Worm (Caenorhabditis elegans) whole organism, L1 larva: ENCODE results near the gene fbxa-182.

Source experiments
- F16B12.6 ChIP-seq: fragments of 150-350 bp; optimal IDR thresholded peaks from 2 replicates; lab custom pipeline; 2014; ENCODE audit warnings: missing biosample characterization, missing genetic modification characterization
- aly-2 ChIP-seq: fragments of 150-350 bp; optimal IDR thresholded peaks from 2 replicates; lab custom pipeline; 2014; ENCODE audit warnings: missing biosample characterization, missing genetic modification characterization
- ceh-82 ChIP-seq, 3 experiments: fragments of 150-350 bp in 1 of 3; sonication (generic microtip) in 2 of 3; optimal IDR thresholded peaks; 2 replicates each; lab custom pipeline; 2014 to 2017; ENCODE audit warnings: missing biosample characterization in 3 of 3, missing genetic modification characterization in 3 of 3
- ceh-90 ChIP-seq: sonication (generic microtip); optimal IDR thresholded peaks from 2 replicates; lab custom pipeline; 2016; ENCODE audit warnings: missing genetic modification characterization, missing compliant biosample characterization
- efl-1 ChIP-seq, 4 experiments: fragments of 150-350 bp; optimal IDR thresholded peaks in 3 of 4; peaks in 1 of 4; 1 replicate in 1 of 4; 2 replicates in 3 of 4; lab custom pipeline; 2014; ENCODE audit warnings: missing biosample characterization in 2 of 4, missing genetic modification characterization in 2 of 4, missing genetic modification reagents in 2 of 4
- egl-13 ChIP-seq: sonication (generic microtip); optimal IDR thresholded peaks from 2 replicates; lab custom pipeline; 2016; ENCODE audit warnings: missing genotype, missing genetic modification reagents, missing genetic modification characterization, missing compliant biosample characterization
- elt-3 ChIP-seq, 6 experiments: fragments of 150-350 bp in 1 of 6; sonication (generic microtip); optimal IDR thresholded peaks; 2 replicates each; lab custom pipeline; 2017 to 2018; ENCODE audit warnings: missing biosample characterization in 6 of 6, missing genetic modification characterization in 6 of 6, inconsistent platforms in 1 of 6
- fkh-10 ChIP-seq: sonication (generic microtip); optimal IDR thresholded peaks from 2 replicates; lab custom pipeline; 2017; ENCODE audit warnings: missing biosample characterization, missing genetic modification reagents, missing genetic modification characterization
- fkh-4 ChIP-seq: sonication (generic microtip); optimal IDR thresholded peaks from 2 replicates; lab custom pipeline; 2016; ENCODE audit warnings: missing compliant biosample characterization, missing genetic modification characterization, borderline replicate concordance
- hlh-17 ChIP-seq: fragments of 200-800 bp; sonication (Bioruptor generic); optimal IDR thresholded peaks from 2 replicates; lab custom pipeline; 2018; ENCODE audit warnings: missing genetic modification characterization, mild to moderate bottlenecking, missing compliant biosample characterization, moderate library complexity, borderline replicate concordance
- hpl-2 ChIP-seq: fragments of 150-350 bp; optimal IDR thresholded peaks from 2 replicates; lab custom pipeline; 2014; ENCODE audit warnings: missing biosample characterization, missing genetic modification reagents, missing genetic modification characterization
- irx-1 ChIP-seq: sonication (generic microtip); optimal IDR thresholded peaks from 2 replicates; lab custom pipeline; 2016; ENCODE audit warnings: missing genetic modification characterization, missing compliant biosample characterization
- isw-1 ChIP-seq: fragments of 200-800 bp; sonication (Bioruptor generic); IDR thresholded peaks from 2 replicates; pipeline ENCODE4 v1.3.6; 2022; ENCODE audit warnings: missing genetic modification characterization, missing compliant biosample characterization
- lin-13 ChIP-seq: fragments of 150-350 bp; optimal IDR thresholded peaks from 2 replicates; lab custom pipeline; 2014; ENCODE audit warnings: missing biosample characterization, missing genetic modification reagents, missing genetic modification characterization
- lin-14 ChIP-seq: fragments of 200-800 bp; sonication (Bioruptor generic); optimal IDR thresholded peaks from 2 replicates; lab custom pipeline; 2018; ENCODE audit warnings: mild to moderate bottlenecking, missing genetic modification characterization, moderate library complexity, missing compliant biosample characterization
- lin-15B ChIP-seq: fragments of 150-350 bp; sonication (generic microtip); optimal IDR thresholded peaks from 3 replicates; lab custom pipeline; 2014; ENCODE audit warnings: missing biosample characterization, missing genetic modification characterization
- lin-35 ChIP-seq, 2 experiments: fragments of 150-350 bp; optimal IDR thresholded peaks; 2 replicates each; lab custom pipeline; 2014; ENCODE audit warnings: missing biosample characterization in 2 of 2, missing genetic modification characterization in 2 of 2, missing genetic modification reagents in 2 of 2
- lir-3 ChIP-seq: sonication (generic microtip); optimal IDR thresholded peaks from 2 replicates; lab custom pipeline; 2016; ENCODE audit warnings: mild to moderate bottlenecking, missing genetic modification characterization, moderate library complexity, missing compliant biosample characterization; ENCODE audit not compliant: poor library complexity
- mab-9 ChIP-seq: fragments of 200-800 bp; sonication (Bioruptor generic); IDR thresholded peaks from 2 replicates; pipeline ENCODE4 v1.3.6; 2022; ENCODE audit warnings: missing genetic modification reagents, missing genetic modification characterization, missing compliant biosample characterization
- mep-1 ChIP-seq: fragments of 150-350 bp; optimal IDR thresholded peaks from 2 replicates; lab custom pipeline; 2014; ENCODE audit warnings: missing biosample characterization, missing genetic modification characterization
- nhr-19 ChIP-seq: fragments of 200-800 bp; sonication (Bioruptor generic); conservative IDR thresholded peaks from 2 replicates; pipeline ENCODE4 v1.3.6; 2022; ENCODE audit warnings: missing genetic modification characterization, missing compliant biosample characterization
- nhr-20 ChIP-seq: sonication (generic microtip); optimal IDR thresholded peaks from 2 replicates; lab custom pipeline; 2016; ENCODE audit warnings: mild to moderate bottlenecking, missing genetic modification characterization, missing compliant biosample characterization
- nhr-76 ChIP-seq: sonication (generic microtip); optimal IDR thresholded peaks from 2 replicates; lab custom pipeline; 2017; ENCODE audit warnings: missing biosample characterization, missing genetic modification characterization
- nhr-90 ChIP-seq: sonication (generic microtip); optimal IDR thresholded peaks from 2 replicates; lab custom pipeline; 2016; ENCODE audit warnings: mild to moderate bottlenecking, missing genetic modification characterization, missing compliant biosample characterization; ENCODE audit not compliant: poor library complexity
- pax-3 ChIP-seq: fragments of 200-800 bp; sonication (Bioruptor generic); optimal IDR thresholded peaks from 2 replicates; lab custom pipeline; 2018; ENCODE audit warnings: mild to moderate bottlenecking, missing genetic modification characterization, moderate library complexity, missing compliant biosample characterization
- rnt-1 ChIP-seq: sonication (generic microtip); optimal IDR thresholded peaks from 2 replicates; lab custom pipeline; 2016; ENCODE audit warnings: mild to moderate bottlenecking, missing genetic modification characterization, moderate library complexity, missing compliant biosample characterization
- skn-1 ChIP-seq: fragments of 150-350 bp; optimal IDR thresholded peaks from 2 replicates; lab custom pipeline; 2014; ENCODE audit warnings: missing biosample characterization, missing genetic modification characterization
- snpc-4 ChIP-seq: fragments of 150-350 bp; optimal IDR thresholded peaks from 2 replicates; lab custom pipeline; 2014; ENCODE audit warnings: missing biosample characterization, missing genetic modification characterization
- snu-23 ChIP-seq: sonication (generic microtip); optimal IDR thresholded peaks from 2 replicates; lab custom pipeline; 2016; ENCODE audit warnings: missing genetic modification characterization, missing compliant biosample characterization
- sptf-1 ChIP-seq: fragments of 150-350 bp; optimal IDR thresholded peaks from 2 replicates; lab custom pipeline; 2014; ENCODE audit warnings: missing biosample characterization, missing genetic modification characterization
- sup-37 ChIP-seq: fragments of 200-800 bp; sonication (Bioruptor generic); optimal IDR thresholded peaks from 2 replicates; lab custom pipeline; 2018; ENCODE audit warnings: mild to moderate bottlenecking, missing genetic modification characterization, missing compliant biosample characterization
- swsn-7 ChIP-seq: sonication (generic microtip); optimal IDR thresholded peaks from 2 replicates; lab custom pipeline; 2016; ENCODE audit warnings: missing genetic modification characterization, missing compliant biosample characterization
- tbx-2 ChIP-seq: sonication (generic microtip); optimal IDR thresholded peaks from 2 replicates; lab custom pipeline; 2016; ENCODE audit warnings: missing genetic modification characterization, missing compliant biosample characterization
- unc-130 ChIP-seq: fragments of 150-350 bp; optimal IDR thresholded peaks from 2 replicates; lab custom pipeline; 2017; ENCODE audit warnings: missing biosample characterization, missing genetic modification characterization, inconsistent platforms
- unc-62 ChIP-seq: fragments of 150-350 bp; optimal IDR thresholded peaks from 2 replicates; lab custom pipeline; 2014; ENCODE audit warnings: missing biosample characterization, missing genetic modification reagents, missing genetic modification characterization
- unc-86 ChIP-seq: sonication (generic microtip); optimal IDR thresholded peaks from 2 replicates; lab custom pipeline; 2016; ENCODE audit warnings: missing genetic modification characterization, missing compliant biosample characterization
- unc-98 ChIP-seq: fragments of 200-800 bp; sonication (Bioruptor generic); IDR thresholded peaks from 2 replicates; pipeline ENCODE4 v1.3.6; 2022; ENCODE audit warnings: missing genetic modification characterization, missing compliant biosample characterization
- xbp-1 ChIP-seq: sonication (generic microtip); optimal IDR thresholded peaks from 2 replicates; lab custom pipeline; 2016; ENCODE audit warnings: missing genetic modification characterization, missing compliant biosample characterization
- zag-1 ChIP-seq: fragments of 150-350 bp; optimal IDR thresholded peaks from 2 replicates; lab custom pipeline; 2014; ENCODE audit warnings: missing biosample characterization, missing genetic modification characterization
- zip-4 ChIP-seq: fragments of 200-800 bp; sonication (Bioruptor generic); optimal IDR thresholded peaks from 2 replicates; lab custom pipeline; 2018; ENCODE audit warnings: mild to moderate bottlenecking, missing genetic modification characterization, moderate library complexity, missing compliant biosample characterization
- ztf-11 ChIP-seq, 2 experiments: sonication (generic microtip); optimal IDR thresholded peaks; 2 replicates each; lab custom pipeline; 2016 to 2017; ENCODE audit warnings: missing genetic modification characterization in 2 of 2, missing biosample characterization in 1 of 2, missing compliant biosample characterization in 1 of 2
- ztf-4 ChIP-seq: fragments of 150-350 bp; optimal IDR thresholded peaks from 2 replicates; lab custom pipeline; 2014; ENCODE audit warnings: missing biosample characterization, missing genetic modification characterization

Gene fbxa-182

DNA sequence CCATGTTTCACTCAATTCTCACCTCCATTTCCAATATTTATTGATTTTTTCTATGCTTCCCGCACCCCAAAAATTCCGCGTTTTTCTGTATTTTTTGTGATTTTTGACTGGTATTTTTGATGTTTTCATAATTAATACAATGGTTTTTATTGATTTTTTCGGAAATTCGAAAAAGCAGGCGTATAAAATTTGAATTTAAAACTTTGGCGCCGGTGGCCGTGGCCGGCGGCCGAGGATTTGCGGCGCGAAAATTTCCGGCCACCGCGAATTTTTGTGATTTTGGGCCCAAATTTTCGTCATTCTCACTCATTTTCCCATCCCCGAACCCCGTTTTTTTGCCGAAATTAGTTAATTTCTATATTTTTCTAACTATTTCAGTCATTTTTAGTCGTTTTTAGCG, 38.4 kb upstream of the fbxa-182 start (continued):
- TF ChIP-seq unc-130 (tag; lab: Kevin White, UChicago) (no peak), unc-62 (GFP tag; lab: Kevin White, UChicago) (no peak), ceh-90 (peak; percentile 89), nhr-76 (tag; lab: Kevin White, UChicago) (no peak), tbx-2 (tag; lab: Kevin White, UChicago) (peak; percentile 67), lin-14 (GFP tag; lab: Kevin White, UChicago) (peak; percentile 46), snu-23 (GFP tag; lab: Kevin White, UChicago) (peak; percentile 58), nhr-19 (peak; percentile 70), sptf-1 (tag; lab: Kevin White, UChicago) (no peak), fkh-4 (tag; lab: Kevin White, UChicago) (peak; percentile 38), ceh-82 (tag; optimal IDR thresholded peaks at IDR 0.05; lab: Kevin White, UChicago) (peak in 2 of 3 experiments; percentile 24 to 31), elt-3 (tag; optimal IDR thresholded peaks at IDR 0.05; lab: Kevin White, UChicago) (no peak), hlh-17 (GFP tag; lab: Kevin White, UChicago) (no peak), aly-2 (tag; lab: Kevin White, UChicago) (peak; percentile 29), irx-1 (peak; percentile 81), skn-1 (tag; lab: Kevin White, UChicago) (peak; percentile 5), fkh-10 (GFP tag; lab: Kevin White, UChicago) (no peak), hpl-2 (GFP tag; lab: Kevin White, UChicago) (no peak), unc-86 (peak; percentile 2), lin-15B (tag; lab: Kevin White, UChicago) (peak; percentile 22), ztf-4 (no peak), lir-3 (tag; lab: Kevin White, UChicago) (no peak), zag-1 (no peak), efl-1 (optimal IDR thresholded peaks at IDR 0.05; lab: Kevin White, UChicago) (peak; percentile 89 to 91), efl-1 (GFP tag; optimal IDR thresholded peaks at IDR 0.05 in 1 of 2; lab: Kevin White, UChicago) (peak; percentile 89 to 98), sup-37 (GFP tag; lab: Kevin White, UChicago) (no peak), F16B12.6 (tag; lab: Kevin White, UChicago) (no peak), unc-98 (GFP tag; lab: Robert Waterston, UW) (peak; percentile 59; the same call in 1 of the 2 replicates), xbp-1 (tag; lab: Kevin White, UChicago) (peak; percentile 49), swsn-7 (peak; percentile 46), rnt-1 (tag; lab: Kevin White, UChicago) (peak; percentile 93), snpc-4 (tag; lab: Kevin White, UChicago) (no peak), nhr-90 (tag; lab: Kevin White, UChicago) (peak; percentile 75), pax-3 (tag; lab: Kevin White, UChicago) (peak; percentile 67), ztf-11 (tag; optimal IDR thresholded peaks at IDR 0.05; lab: Kevin White, UChicago) (peak in 1 of 2 experiments; percentile 68), mab-9 (peak; percentile 43; the same call in 1 of the 2 replicates), nhr-20 (peak; percentile 47), mep-1 (peak; percentile 51), lin-13 (GFP tag; lab: Kevin White, UChicago) (peak; percentile 27), isw-1 (peak; percentile 45), lin-35 (GFP tag; optimal IDR thresholded peaks at IDR 0.05; lab: Kevin White, UChicago) (peak; percentile 88 to 89), egl-13 (tag; lab: Kevin White, UChicago) (peak; percentile 12)

- no peak for TF ChIP-seq zip-4 (GFP tag; lab: Kevin White, UChicago)
- no peak for TF ChIP-seq efl-1 (optimal IDR thresholded peaks at IDR 0.05; lab: Kevin White, UChicago)
- peak in 1 of 2 experiments; percentile 11 for TF ChIP-seq efl-1 (GFP tag; optimal IDR thresholded peaks at IDR 0.05 in 1 of 2; lab: Kevin White, UChicago)
- TF ChIP-seq fkh-4 (tag; lab: Kevin White, UChicago), result no peak
- TF ChIP-seq F16B12.6 (tag; lab: Kevin White, UChicago), result no peak
- TF ChIP-seq, all 84 proteins: peak for 1
Measured at ce11 chrII:2446727-2447126, 34.2 kb upstream of the fbxa-182 start.
